Worm (Caenorhabditis elegans): ENCODE measurements around the gene lact-8.

Gene lact-8

ce11 chrV:11071453-11071852, 22.0 kb downstream of the lact-8 start:
- TF ChIP-seq T26A5.8 (tag; optimal IDR thresholded peaks at IDR 0.05) (no peak), Y53G8AR.9 (GFP tag; conservative IDR thresholded peaks at IDR 0.05) (0 out of 2 replicates have a peak, but pooled peaks have one; percentile 22), unc-62 (GFP tag; optimal IDR thresholded peaks at IDR 0.05) (no peak), ekl-4 (GFP tag; IDR thresholded peaks at IDR 0.05) (peak; percentile 45; the same call in 1 of the 2 replicates)

ce11 chrV:11070388-11070787, 23.0 kb downstream of the lact-8 start:
- TF ChIP-seq ceh-100 (GFP tag; IDR thresholded peaks at IDR 0.05) (no peak), nhr-80 (tag; optimal IDR thresholded peaks at IDR 0.05) (peak; percentile 77), C17E4.6 (GFP tag; IDR thresholded peaks at IDR 0.05) (no peak)

- TF ChIP-seq atf-7 (tag; optimal IDR thresholded peaks at IDR 0.05) (peak; percentile 79), tlf-1 (GFP tag; optimal IDR thresholded peaks at IDR 0.05) (peak; percentile 46), nhr-27 (tag; optimal IDR thresholded peaks at IDR 0.05) (no peak), B0336.3 (GFP tag; IDR thresholded peaks at IDR 0.05) (0 out of 2 replicates have a peak, but pooled peaks have one; percentile 24), ztf-22 (GFP tag; optimal IDR thresholded peaks at IDR 0.05) (peak; percentile 84), attf-5 (GFP tag; optimal IDR thresholded peaks at IDR 0.05) (peak; percentile 25), let-607 (tag; optimal IDR thresholded peaks at IDR 0.05) (peak in 1 of 2 experiments; percentile 27), nfya-1 (tag; optimal IDR thresholded peaks at IDR 0.05; ENCODE audit: borderline replicate concordance, insufficient read depth) (no peak), lin-40 (tag; optimal IDR thresholded peaks at IDR 0.05) (peak; percentile 34), unc-62 (GFP tag; optimal IDR thresholded peaks at IDR 0.05) (peak; percentile 88), snpc-4 (GFP tag; optimal IDR thresholded peaks at IDR 0.05) (no peak), snpc-4 (tag; optimal IDR thresholded peaks at IDR 0.05) (peak in 1 of 4 experiments; percentile 14), tbp1 (GFP tag; optimal IDR thresholded peaks at IDR 0.05) (peak; percentile 9), nhr-80 (tag; optimal IDR thresholded peaks at IDR 0.05) (peak; percentile 95), ceh-91 (GFP tag; IDR thresholded peaks at IDR 0.05) (no peak), ets-4 (GFP tag; optimal IDR thresholded peaks at IDR 0.05) (peak; percentile 2)
Measured at ce11 chrV:11069277-11069676, 24.1 kb downstream of the lact-8 start, which contains the start of gene T04C12.8. Gene T04C12.8 (minus strand): TSS chrV:11069358.

- TF ChIP-seq C17E4.6 (GFP tag; IDR thresholded peaks at IDR 0.05) (no peak), F49E8.2 (tag; optimal IDR thresholded peaks at IDR 0.05; ENCODE audit: insufficient read depth) (no peak), snpc-1.3 (tag; optimal IDR thresholded peaks at IDR 0.05; ENCODE audit: insufficient read depth) (no peak), ztf-22 (GFP tag; optimal IDR thresholded peaks at IDR 0.05) (no peak), akir-1 (GFP tag; optimal IDR thresholded peaks at IDR 0.05) (no peak), madf-6 (GFP tag; IDR thresholded peaks at IDR 0.05) (no peak), ama-1 (optimal IDR thresholded peaks at IDR 0.05) (no peak), ama-1 (GFP tag; optimal IDR thresholded peaks at IDR 0.05) (no peak), ceh-40 (GFP tag; IDR thresholded peaks at IDR 0.05) (no peak), egrh-3 (GFP tag; IDR thresholded peaks at IDR 0.05) (no peak), rec-8 (tag; optimal IDR thresholded peaks at IDR 0.05) (no peak), T26A5.8 (tag; optimal IDR thresholded peaks at IDR 0.05) (no peak), attf-6 (GFP tag; IDR thresholded peaks at IDR 0.05) (no peak), C06A6.2 (GFP tag; conservative IDR thresholded peaks at IDR 0.05) (no peak), madf-10 (tag; optimal IDR thresholded peaks at IDR 0.05) (no peak), nfyb-1 (GFP tag; IDR thresholded peaks at IDR 0.05) (no peak), B0035.1 (tag; optimal IDR thresholded peaks at IDR 0.05) (no peak)
Measured at ce11 chrV:11065513-11065912, 27.9 kb downstream of the lact-8 start, which contains the start of gene nlp-80. Gene nlp-80 (minus strand): TSS chrV:11065613.
